Fruit fly (Drosophila melanogaster): ENCODE data around the gene CG9312.
A peak's percentile ranks its signal among the peaks of the same experiment; 100 is the strongest.

CG9312 gene

DNA sequence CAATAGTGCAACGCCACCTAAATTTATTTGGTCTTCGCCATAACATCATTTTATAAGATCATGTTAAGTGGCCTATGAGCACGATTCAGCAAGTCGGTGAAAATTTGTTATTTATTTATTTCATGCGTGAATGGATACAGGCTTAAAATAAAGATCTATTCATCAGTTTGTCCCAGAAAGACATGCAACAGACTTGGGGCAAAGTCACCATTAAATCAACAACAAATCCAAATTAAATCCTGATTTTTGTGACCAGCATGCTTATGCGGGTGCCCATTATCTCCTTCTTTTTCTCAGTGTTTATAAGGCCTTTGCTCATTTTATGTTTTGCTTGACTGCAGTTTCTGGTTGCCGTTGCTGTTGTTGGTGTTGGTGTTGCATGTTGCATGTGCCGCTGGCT lies 42.4 kb downstream of the CG9312 start:
- TF ChIP-seq CG33017 (tag; optimal IDR thresholded peaks at IDR 0.05), result no peak
- no peak for TF ChIP-seq cnc (optimal IDR thresholded peaks at IDR 0.05)
- TF ChIP-seq ovo (GFP tag; optimal IDR thresholded peaks at IDR 0.05), result no peak
- no peak for TF ChIP-seq CG7101 (tag; optimal IDR thresholded peaks at IDR 0.05)
- TF ChIP-seq CG14711 (tag; optimal IDR thresholded peaks at IDR 0.05), result no peak
- no peak for TF ChIP-seq bab1 (GFP tag; optimal IDR thresholded peaks at IDR 0.05)
- TF ChIP-seq CG1620 (GFP tag; optimal IDR thresholded peaks at IDR 0.05), result no peak
- TF ChIP-seq pad (GFP tag; optimal IDR thresholded peaks at IDR 0.05), result no peak
- TF ChIP-seq Hr96 (GFP tag; optimal IDR thresholded peaks at IDR 0.05), result no peak
- no peak for TF ChIP-seq CG5204 (GFP tag; optimal IDR thresholded peaks at IDR 0.05)
- no peak for TF ChIP-seq CG12768 (GFP tag; optimal IDR thresholded peaks at IDR 0.05)
- TF ChIP-seq tj (GFP tag; optimal IDR thresholded peaks at IDR 0.05), result no peak
- no peak for TF ChIP-seq CG11617 (GFP tag; optimal IDR thresholded peaks at IDR 0.05)
- TF ChIP-seq CG7045 (GFP tag; optimal IDR thresholded peaks at IDR 0.05), result no peak
- TF ChIP-seq cic (GFP tag; optimal IDR thresholded peaks at IDR 0.05), result no peak
- no peak for TF ChIP-seq Clk (GFP tag; optimal IDR thresholded peaks at IDR 0.05)

DNA sequence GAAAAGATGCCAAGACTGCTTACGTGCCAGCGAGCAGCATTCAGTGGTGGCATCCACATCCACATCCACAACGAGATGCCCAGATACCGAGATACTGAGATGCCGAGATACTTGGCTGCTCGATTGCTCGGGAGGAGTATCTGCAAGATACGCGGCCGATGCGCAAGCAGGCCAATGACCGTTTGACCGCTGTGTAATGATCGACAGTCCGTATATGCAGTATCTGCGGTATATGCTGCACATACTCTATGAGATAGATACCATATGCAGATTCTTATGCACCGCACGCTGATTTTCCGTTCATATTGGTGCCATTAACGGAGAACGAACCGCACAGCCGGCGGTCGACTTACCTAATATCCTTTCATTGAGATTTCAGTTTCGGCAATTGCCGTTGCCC lies 43.7 kb downstream of the CG9312 start:
- no peak for TF ChIP-seq CG11617 (GFP tag; optimal IDR thresholded peaks at IDR 0.05)
- TF ChIP-seq bab1 (GFP tag; optimal IDR thresholded peaks at IDR 0.05), result no peak
- TF ChIP-seq cnc (optimal IDR thresholded peaks at IDR 0.05), result no peak
- no peak for TF ChIP-seq CG33017 (tag; optimal IDR thresholded peaks at IDR 0.05)
- TF ChIP-seq Clk (GFP tag; optimal IDR thresholded peaks at IDR 0.05), result no peak
- TF ChIP-seq CG14711 (tag; optimal IDR thresholded peaks at IDR 0.05), result no peak
- TF ChIP-seq Crg-1 (GFP tag; optimal IDR thresholded peaks at IDR 0.05), result no peak
- TF ChIP-seq kay (GFP tag; ENCODE audit: borderline replicate concordance), result no peak
- no peak for TF ChIP-seq CG7045 (GFP tag; optimal IDR thresholded peaks at IDR 0.05)
- no peak for TF ChIP-seq CG7101 (tag; optimal IDR thresholded peaks at IDR 0.05)
- no peak for TF ChIP-seq CG1620 (GFP tag; optimal IDR thresholded peaks at IDR 0.05)
- no peak for TF ChIP-seq Mnt (GFP tag; optimal IDR thresholded peaks at IDR 0.05)
- TF ChIP-seq pad (GFP tag; optimal IDR thresholded peaks at IDR 0.05), result no peak
- TF ChIP-seq tj (GFP tag; optimal IDR thresholded peaks at IDR 0.05), result no peak
- TF ChIP-seq CG12768 (GFP tag; optimal IDR thresholded peaks at IDR 0.05), result no peak
- no peak for TF ChIP-seq Hr96 (GFP tag; optimal IDR thresholded peaks at IDR 0.05)
- TF ChIP-seq cic (GFP tag; optimal IDR thresholded peaks at IDR 0.05), result no peak
- TF ChIP-seq CG5204 (GFP tag; optimal IDR thresholded peaks at IDR 0.05), result no peak

DNA sequence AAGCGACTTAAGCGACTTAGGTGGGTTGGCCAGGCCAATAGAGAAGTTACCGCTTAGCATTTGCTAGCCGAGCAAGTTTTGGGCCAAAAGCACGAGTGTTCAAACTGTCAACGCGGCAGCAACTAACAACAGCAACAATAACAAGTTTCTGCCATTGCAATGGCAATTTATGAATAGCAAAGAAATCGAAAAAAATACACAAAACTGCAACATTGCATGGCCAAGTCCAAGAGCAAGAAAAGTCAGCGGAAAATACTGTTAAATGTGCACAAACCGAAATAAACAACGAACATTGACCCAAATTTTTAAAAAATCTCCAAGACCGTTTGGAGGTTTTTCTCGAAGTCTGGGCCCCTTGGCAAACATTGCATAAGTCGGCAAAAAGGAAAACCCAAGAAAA lies 44.8 kb downstream of the CG9312 start:
- TF ChIP-seq CG7045 (GFP tag; optimal IDR thresholded peaks at IDR 0.05) (no peak), tj (GFP tag; optimal IDR thresholded peaks at IDR 0.05) (peak; percentile 91)

DNA sequence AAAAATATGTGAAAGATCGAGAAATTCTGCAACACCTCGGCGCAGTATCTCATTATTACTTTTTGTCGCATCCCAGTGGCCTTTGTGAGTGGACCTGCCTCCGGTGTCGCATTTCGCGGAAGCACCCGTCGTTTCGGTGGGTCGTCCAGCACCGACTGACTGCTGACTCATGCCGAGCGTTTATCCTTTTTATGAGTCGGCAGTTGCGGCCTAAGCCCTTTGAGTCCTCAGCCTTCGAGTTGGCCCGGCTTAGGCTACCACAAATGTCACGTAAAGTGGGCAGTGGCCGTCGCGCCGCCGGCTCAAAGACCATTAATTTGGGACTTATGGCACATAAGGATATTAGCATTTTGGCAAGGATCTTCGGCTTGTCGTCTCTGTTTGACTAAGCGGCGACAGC lies 46.2 kb downstream of the CG9312 start:
- TF ChIP-seq Mnt (GFP tag; optimal IDR thresholded peaks at IDR 0.05), result no peak
- TF ChIP-seq bab1 (GFP tag; optimal IDR thresholded peaks at IDR 0.05), result no peak
- no peak for TF ChIP-seq Clk (GFP tag; optimal IDR thresholded peaks at IDR 0.05)
- TF ChIP-seq CG33017 (tag; optimal IDR thresholded peaks at IDR 0.05), result no peak
- TF ChIP-seq kay (GFP tag; ENCODE audit: borderline replicate concordance), result no peak
- TF ChIP-seq CG1620 (GFP tag; optimal IDR thresholded peaks at IDR 0.05), result no peak
- no peak for TF ChIP-seq CG12768 (GFP tag; optimal IDR thresholded peaks at IDR 0.05)
- TF ChIP-seq CG5204 (GFP tag; optimal IDR thresholded peaks at IDR 0.05), result no peak

DNA sequence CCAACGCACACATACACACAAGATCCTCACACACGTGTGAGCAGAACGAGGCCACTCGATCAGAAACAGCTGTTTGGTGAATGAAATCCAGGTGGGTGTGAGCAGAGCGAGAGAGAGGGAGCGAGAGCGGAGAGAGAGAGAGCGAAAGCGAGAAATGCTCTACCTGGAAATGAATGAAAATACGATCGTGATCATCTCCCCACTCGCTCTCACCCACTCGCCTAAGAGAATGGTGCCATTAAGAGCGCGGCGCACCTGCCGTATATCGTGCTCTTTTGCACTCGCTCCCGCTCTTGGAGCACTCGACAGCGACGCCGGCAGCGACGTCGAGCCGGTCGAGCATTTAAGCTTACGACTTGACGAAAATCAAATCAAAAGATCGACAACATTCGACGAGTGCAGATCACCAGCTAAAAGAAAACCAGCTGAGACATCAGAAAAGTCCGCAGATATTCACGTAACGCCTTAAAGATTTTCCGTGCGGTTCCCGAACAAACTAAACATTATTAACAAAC lies 47.2 kb downstream of the CG9312 start, which contains the start of the genes tal-1A, tal-2A, tal-3A and tal-AA:
Gene tal-1A (plus strand): TSS at position 374 of the 515 bp plus-strand sequence.
Gene tal-2A (plus strand): TSS at position 374 of the 515 bp plus-strand sequence.
Gene tal-3A (plus strand): TSS at position 374 of the 515 bp plus-strand sequence.
Gene tal-AA (plus strand): TSS at position 374 of the 515 bp plus-strand sequence.
- TF ChIP-seq Crg-1 (GFP tag; optimal IDR thresholded peaks at IDR 0.05) (peak; percentile 36), Mnt (GFP tag; optimal IDR thresholded peaks at IDR 0.05) (peak; percentile 9), Clk (GFP tag; optimal IDR thresholded peaks at IDR 0.05) (no peak), Hr96 (GFP tag; optimal IDR thresholded peaks at IDR 0.05) (peak; percentile 45), CG12768 (GFP tag; optimal IDR thresholded peaks at IDR 0.05) (peak; percentile 4), cic (GFP tag; optimal IDR thresholded peaks at IDR 0.05) (no peak), bab1 (GFP tag; optimal IDR thresholded peaks at IDR 0.05) (peak; percentile 36), tj (GFP tag; optimal IDR thresholded peaks at IDR 0.05) (peak; percentile 79)

DNA sequence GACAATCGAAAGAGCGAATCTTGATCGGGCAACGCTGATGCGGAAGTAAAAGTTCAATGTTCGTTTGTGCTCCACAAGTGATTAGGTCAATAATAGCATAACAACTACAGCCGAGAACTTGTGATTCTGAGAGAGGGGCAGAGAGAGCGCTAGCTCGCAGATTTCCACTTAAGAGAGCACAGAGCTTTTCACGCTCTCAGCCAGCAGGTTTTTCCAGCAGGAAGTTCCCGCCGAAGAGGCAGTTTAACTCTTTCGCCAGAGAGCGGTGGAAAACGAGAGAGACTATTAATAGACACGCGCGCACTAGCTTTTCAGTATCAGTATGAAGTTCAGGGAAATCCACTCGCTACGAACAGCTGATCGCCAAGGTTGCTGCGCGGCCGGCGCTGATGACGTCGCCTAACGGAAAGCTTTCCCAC lies 49.5 kb downstream of the CG9312 start:
- TF ChIP-seq kay (GFP tag; ENCODE audit: borderline replicate concordance), result peak; percentile 41
- peak; percentile 1 for TF ChIP-seq CG33017 (tag; optimal IDR thresholded peaks at IDR 0.05)
- no peak for TF ChIP-seq CG7101 (tag; optimal IDR thresholded peaks at IDR 0.05)
- no peak for TF ChIP-seq cic (GFP tag; optimal IDR thresholded peaks at IDR 0.05)

DNA sequence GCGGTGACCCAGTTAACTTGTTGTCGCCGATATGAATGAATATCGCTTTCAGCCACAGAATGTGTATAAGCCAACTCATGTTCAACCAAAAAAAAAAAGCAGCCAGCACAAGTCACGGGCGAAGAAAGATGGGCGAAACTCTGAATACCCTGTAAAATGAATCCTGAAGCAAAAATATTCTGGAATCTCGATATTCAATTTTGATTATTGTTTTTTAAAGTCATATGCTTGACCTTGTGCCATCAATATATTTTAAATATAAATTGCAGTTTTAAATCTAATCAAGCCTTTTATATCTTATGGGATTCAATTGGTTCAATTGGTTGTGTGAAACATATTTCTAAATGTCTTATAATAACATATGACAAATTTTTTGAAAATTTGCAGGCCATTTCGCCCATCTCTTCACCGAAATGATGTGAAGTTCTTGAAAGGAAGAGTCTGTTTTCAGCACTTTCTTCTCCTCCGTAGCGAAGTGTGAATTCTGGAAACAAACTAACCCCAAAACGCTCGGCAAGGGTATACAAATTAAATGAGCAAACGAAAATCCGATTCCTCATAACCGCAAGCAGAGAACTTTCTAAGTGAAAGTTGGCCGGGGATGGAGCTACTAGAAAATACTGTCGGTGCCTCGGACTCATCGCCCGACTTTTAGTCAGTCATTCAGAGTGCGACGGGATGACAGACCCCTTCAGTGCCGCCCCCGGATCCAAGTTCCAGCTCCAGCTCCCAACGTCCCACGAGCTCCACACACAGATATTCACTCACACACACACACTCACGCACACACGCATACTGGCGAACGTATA lies 50.2 kb downstream of the CG9312 start:
- TF ChIP-seq kay (GFP tag; ENCODE audit: borderline replicate concordance), result peak; percentile 58
- no peak for TF ChIP-seq CG5204 (GFP tag; optimal IDR thresholded peaks at IDR 0.05)

All from whole organism, adult.